Worm (Caenorhabditis elegans) whole organism, L1 larva: Measurements from ENCODE around the gene nhr-21.
A peak's percentile ranks its signal among the peaks of the same experiment; 100 is the strongest.

Experiments
- F16B12.6 ChIP-seq: fragments of 150-350 bp; optimal IDR thresholded peaks from 2 replicates; lab custom pipeline; 2014; ENCODE audit warnings: missing biosample characterization, missing genetic modification characterization
- alr-1 ChIP-seq: fragments of 200-800 bp; sonication (Bioruptor generic); optimal IDR thresholded peaks from 2 replicates; lab custom pipeline; 2018; ENCODE audit warnings: borderline replicate concordance, mild to moderate bottlenecking, missing genetic modification characterization, missing compliant biosample characterization
- aly-2 ChIP-seq: fragments of 150-350 bp; optimal IDR thresholded peaks from 2 replicates; lab custom pipeline; 2014; ENCODE audit warnings: missing biosample characterization, missing genetic modification characterization
- blmp-1 ChIP-seq: fragments of 150-350 bp; optimal IDR thresholded peaks from 2 replicates; lab custom pipeline; 2014; ENCODE audit warnings: missing biosample characterization, missing genetic modification characterization
- dpl-1 ChIP-seq, 3 experiments: fragments of 150-350 bp in 2 of 3; sonication (generic microtip) in 1 of 3; optimal IDR thresholded peaks; 2 replicates each; lab custom pipeline; 2014 to 2017; ENCODE audit warnings: missing biosample characterization in 3 of 3, missing genetic modification characterization in 3 of 3, missing genetic modification reagents in 3 of 3
- efl-1 ChIP-seq, 4 experiments: fragments of 150-350 bp; optimal IDR thresholded peaks in 3 of 4; peaks in 1 of 4; 1 replicate in 1 of 4; 2 replicates in 3 of 4; lab custom pipeline; 2014; ENCODE audit warnings: missing biosample characterization in 2 of 4, missing genetic modification characterization in 2 of 4, missing genetic modification reagents in 2 of 4
- elt-2 ChIP-seq: sonication (generic microtip); optimal IDR thresholded peaks from 2 replicates; lab custom pipeline; 2016; ENCODE audit warnings: missing genetic modification characterization, mild to moderate bottlenecking, inconsistent platforms, missing compliant biosample characterization, missing genetic modification reagents
- elt-3 ChIP-seq, 6 experiments: fragments of 150-350 bp in 1 of 6; sonication (generic microtip); optimal IDR thresholded peaks; 2 replicates each; lab custom pipeline; 2017 to 2018; ENCODE audit warnings: missing biosample characterization in 6 of 6, missing genetic modification characterization in 6 of 6, inconsistent platforms in 1 of 6
- fkh-8 ChIP-seq: sonication (generic microtip); optimal IDR thresholded peaks from 2 replicates; lab custom pipeline; 2016; ENCODE audit warnings: mild to moderate bottlenecking, missing genetic modification characterization, missing compliant biosample characterization
- grh-1 ChIP-seq: fragments of 200-800 bp; sonication (Bioruptor generic); IDR thresholded peaks from 2 replicates; pipeline ENCODE4 v1.3.6; 2022; ENCODE audit warnings: missing genetic modification reagents, missing genetic modification characterization, missing compliant biosample characterization
- hlh-4 ChIP-seq: sonication (generic microtip); optimal IDR thresholded peaks from 2 replicates; lab custom pipeline; 2016; ENCODE audit warnings: mild to moderate bottlenecking, missing genetic modification characterization, missing compliant biosample characterization
- irx-1 ChIP-seq: sonication (generic microtip); optimal IDR thresholded peaks from 2 replicates; lab custom pipeline; 2016; ENCODE audit warnings: missing genetic modification characterization, missing compliant biosample characterization
- jun-1 ChIP-seq: fragments of 150-350 bp; optimal IDR thresholded peaks from 2 replicates; lab custom pipeline; 2014; ENCODE audit warnings: missing biosample characterization, missing genetic modification reagents, missing genetic modification characterization
- lin-35 ChIP-seq, 2 experiments: fragments of 150-350 bp; optimal IDR thresholded peaks; 2 replicates each; lab custom pipeline; 2014; ENCODE audit warnings: missing biosample characterization in 2 of 2, missing genetic modification characterization in 2 of 2, missing genetic modification reagents in 2 of 2
- lir-3 ChIP-seq: sonication (generic microtip); optimal IDR thresholded peaks from 2 replicates; lab custom pipeline; 2016; ENCODE audit warnings: mild to moderate bottlenecking, missing genetic modification characterization, moderate library complexity, missing compliant biosample characterization; ENCODE audit not compliant: poor library complexity
- lsy-2 ChIP-seq, 2 experiments: fragments of 150-350 bp; optimal IDR thresholded peaks; 2 replicates each; lab custom pipeline; 2014; ENCODE audit warnings: missing biosample characterization in 2 of 2, missing genetic modification characterization in 2 of 2
- mab-9 ChIP-seq: fragments of 200-800 bp; sonication (Bioruptor generic); IDR thresholded peaks from 2 replicates; pipeline ENCODE4 v1.3.6; 2022; ENCODE audit warnings: missing genetic modification reagents, missing genetic modification characterization, missing compliant biosample characterization
- mdl-1 ChIP-seq, 2 experiments: fragments of 150-350 bp; optimal IDR thresholded peaks; 2 replicates each; lab custom pipeline; 2014 to 2017; ENCODE audit warnings: missing biosample characterization in 2 of 2, missing genetic modification characterization in 2 of 2, inconsistent platforms in 1 of 2
- mef-2 ChIP-seq: fragments of 150-350 bp; optimal IDR thresholded peaks from 2 replicates; lab custom pipeline; 2014; ENCODE audit warnings: missing biosample characterization, missing genetic modification characterization
- mep-1 ChIP-seq: fragments of 150-350 bp; optimal IDR thresholded peaks from 2 replicates; lab custom pipeline; 2014; ENCODE audit warnings: missing biosample characterization, missing genetic modification characterization
- nhr-11 ChIP-seq: fragments of 150-350 bp; optimal IDR thresholded peaks from 2 replicates; lab custom pipeline; 2014; ENCODE audit warnings: missing biosample characterization, missing genetic modification characterization
- nhr-19 ChIP-seq: fragments of 200-800 bp; sonication (Bioruptor generic); conservative IDR thresholded peaks from 2 replicates; pipeline ENCODE4 v1.3.6; 2022; ENCODE audit warnings: missing genetic modification characterization, missing compliant biosample characterization
- nhr-76 ChIP-seq: sonication (generic microtip); optimal IDR thresholded peaks from 2 replicates; lab custom pipeline; 2017; ENCODE audit warnings: missing biosample characterization, missing genetic modification characterization
- nhr-77 ChIP-seq: fragments of 150-350 bp; optimal IDR thresholded peaks from 2 replicates; lab custom pipeline; 2014; ENCODE audit warnings: missing biosample characterization, missing genetic modification characterization
- nhr-84 ChIP-seq: sonication (generic microtip); optimal IDR thresholded peaks from 2 replicates; lab custom pipeline; 2017; ENCODE audit warnings: missing biosample characterization, missing genetic modification characterization
- nhr-85 ChIP-seq: sonication (generic microtip); peaks from one replicate; lab custom pipeline; 2016; ENCODE audit warnings: missing genetic modification characterization, inconsistent platforms, missing compliant biosample characterization
- snu-23 ChIP-seq: sonication (generic microtip); optimal IDR thresholded peaks from 2 replicates; lab custom pipeline; 2016; ENCODE audit warnings: missing genetic modification characterization, missing compliant biosample characterization
- sptf-1 ChIP-seq: fragments of 150-350 bp; optimal IDR thresholded peaks from 2 replicates; lab custom pipeline; 2014; ENCODE audit warnings: missing biosample characterization, missing genetic modification characterization
- tbx-2 ChIP-seq: sonication (generic microtip); optimal IDR thresholded peaks from 2 replicates; lab custom pipeline; 2016; ENCODE audit warnings: missing genetic modification characterization, missing compliant biosample characterization
- unc-30 ChIP-seq: sonication (generic microtip); optimal IDR thresholded peaks from 2 replicates; lab custom pipeline; 2017; ENCODE audit warnings: missing biosample characterization, missing genetic modification characterization
- unc-62 ChIP-seq: fragments of 150-350 bp; optimal IDR thresholded peaks from 2 replicates; lab custom pipeline; 2014; ENCODE audit warnings: missing biosample characterization, missing genetic modification reagents, missing genetic modification characterization
- zag-1 ChIP-seq: fragments of 150-350 bp; optimal IDR thresholded peaks from 2 replicates; lab custom pipeline; 2014; ENCODE audit warnings: missing biosample characterization, missing genetic modification characterization
- zip-4 ChIP-seq: fragments of 200-800 bp; sonication (Bioruptor generic); optimal IDR thresholded peaks from 2 replicates; lab custom pipeline; 2018; ENCODE audit warnings: mild to moderate bottlenecking, missing genetic modification characterization, moderate library complexity, missing compliant biosample characterization
- ztf-4 ChIP-seq: fragments of 150-350 bp; optimal IDR thresholded peaks from 2 replicates; lab custom pipeline; 2014; ENCODE audit warnings: missing biosample characterization, missing genetic modification characterization

Gene nhr-21

DNA sequence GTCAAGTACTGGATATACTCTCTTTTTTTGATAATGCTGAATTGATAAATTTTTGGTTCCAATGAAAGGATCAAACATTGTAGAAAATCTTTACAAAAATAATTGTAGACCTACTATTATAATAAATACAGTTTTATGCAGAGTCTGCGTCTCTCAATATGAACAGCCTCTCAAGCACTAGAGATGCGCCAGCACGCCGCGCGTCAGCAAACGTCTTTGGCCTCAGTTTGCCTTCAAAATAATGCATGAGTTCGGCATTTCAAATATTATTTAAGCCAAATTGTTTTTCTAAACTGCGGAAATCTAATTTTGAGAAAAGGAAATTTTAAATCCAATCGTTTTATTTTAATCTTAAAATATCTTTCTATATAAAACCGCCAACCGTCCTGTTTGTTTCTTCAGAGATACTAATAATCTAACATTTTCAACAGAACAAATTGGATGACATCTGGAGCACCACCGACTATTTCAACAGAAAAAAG, 37.3 kb upstream of the nhr-21 start, which contains the start of gene cul-4 (continued):
- no peak for TF ChIP-seq unc-62 (GFP tag; lab: Kevin White, UChicago)
- TF ChIP-seq unc-30 (tag; lab: Kevin White, UChicago), result no peak
- peak; percentile 84 for TF ChIP-seq snu-23
- TF ChIP-seq lin-35 (GFP tag; optimal IDR thresholded peaks at IDR 0.05; lab: Kevin White, UChicago), result peak; percentile 76 to 82
- peak; percentile 82 for TF ChIP-seq nhr-19 (GFP tag; lab: Robert Waterston, UW)
- TF ChIP-seq nhr-77 (tag; lab: Kevin White, UChicago), result peak; percentile 12

- TF ChIP-seq zag-1 (tag; lab: Kevin White, UChicago) (no peak), aly-2 (tag; lab: Kevin White, UChicago) (no peak), ztf-4 (tag; lab: Kevin White, UChicago) (no peak), hlh-4 (tag; lab: Kevin White, UChicago) (no peak), lir-3 (tag; lab: Kevin White, UChicago) (no peak)
- TF ChIP-seq, all 84 proteins: peak for 0
These were observed 33.5 kb upstream of the nhr-21 start, which contains the start of gene brf-1 for ce11 chrII:7305558-7305957. brf-1 (plus strand) TSS chrII:7305858.

ce11 chrII:7310023-7310422, 29.0 kb upstream of the nhr-21 start, which contains the start of the genes F45E12.5 and cnep-1:
F45E12.5 (minus strand) TSS chrII:7310115.
cnep-1 (plus strand) TSS chrII:7310348.
- TF ChIP-seq sptf-1 (tag; lab: Kevin White, UChicago) (no peak), F16B12.6 (peak; percentile 77), jun-1 (tag; lab: Kevin White, UChicago) (no peak), elt-2 (tag; lab: Kevin White, UChicago) (no peak), blmp-1 (peak; percentile 18), efl-1 (optimal IDR thresholded peaks at IDR 0.05; lab: Kevin White, UChicago) (peak; percentile 34 to 42), efl-1 (GFP tag; optimal IDR thresholded peaks at IDR 0.05 in 1 of 2; lab: Kevin White, UChicago) (peak; percentile 32 to 53), lin-35 (GFP tag; optimal IDR thresholded peaks at IDR 0.05; lab: Kevin White, UChicago) (peak; percentile 20 to 54), mep-1 (tag; lab: Kevin White, UChicago) (peak; percentile 27), lsy-2 (tag; optimal IDR thresholded peaks at IDR 0.05; lab: Kevin White, UChicago) (peak in 1 of 2 experiments; percentile 56), dpl-1 (GFP tag; optimal IDR thresholded peaks at IDR 0.05; lab: Kevin White, UChicago) (peak in 2 of 3 experiments; percentile 12 to 29)

ce11 chrII:7314083-7314482, 24.9 kb upstream of the nhr-21 start, which contains the start of gene F45E12.6:
F45E12.6 (minus strand) TSS chrII:7314183.
- TF ChIP-seq fkh-8 (tag; lab: Kevin White, UChicago), result no peak
- no peak for TF ChIP-seq nhr-84 (tag; lab: Kevin White, UChicago)
- no peak for TF ChIP-seq elt-2 (tag; lab: Kevin White, UChicago)
- TF ChIP-seq ztf-4 (tag; lab: Kevin White, UChicago), result no peak
- TF ChIP-seq nhr-76 (tag; lab: Kevin White, UChicago), result no peak
- TF ChIP-seq tbx-2 (tag; lab: Kevin White, UChicago), result no peak
- no peak for TF ChIP-seq irx-1 (tag; lab: Kevin White, UChicago)
- TF ChIP-seq aly-2 (tag; lab: Kevin White, UChicago), result no peak
- no peak for TF ChIP-seq zip-4 (GFP tag; lab: Kevin White, UChicago)
- no peak for TF ChIP-seq alr-1 (tag; lab: Kevin White, UChicago)
- TF ChIP-seq mab-9 (GFP tag; lab: Robert Waterston, UW), result no peak
- no peak for TF ChIP-seq grh-1
- no peak for TF ChIP-seq elt-3 (tag; optimal IDR thresholded peaks at IDR 0.05; lab: Kevin White, UChicago)
- no peak for TF ChIP-seq mef-2 (tag; lab: Kevin White, UChicago)
- TF ChIP-seq nhr-11 (tag; lab: Kevin White, UChicago), result no peak
- no peak for TF ChIP-seq nhr-85 (tag; lab: Kevin White, UChicago)
- no peak for TF ChIP-seq nhr-77 (tag; lab: Kevin White, UChicago)
- no peak for TF ChIP-seq mdl-1 (tag; optimal IDR thresholded peaks at IDR 0.05; lab: Kevin White, UChicago)
